Worm (Caenorhabditis elegans): Measurements from ENCODE around the gene nhr-202.

Gene nhr-202

DNA sequence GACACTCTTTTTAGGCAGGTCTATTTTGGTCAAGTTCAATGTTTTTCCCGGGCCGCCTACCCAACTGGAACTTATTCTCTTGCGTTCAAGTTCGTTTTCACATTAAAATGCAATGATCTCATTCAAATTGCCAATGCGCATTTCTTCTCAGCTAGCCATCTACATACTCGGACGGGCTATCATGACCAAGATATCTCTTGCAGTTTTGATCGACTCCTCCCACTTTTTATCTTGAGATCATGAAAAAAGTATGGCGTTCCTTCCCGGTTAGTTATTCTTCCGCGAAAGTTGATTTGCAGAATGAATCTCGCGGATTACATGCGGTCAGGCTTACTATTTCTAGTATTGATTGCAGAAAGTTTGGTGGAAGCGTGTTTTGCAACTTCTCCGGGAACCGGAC lies 28.5 kb upstream of the nhr-202 start, which contains the start of gene B0554.2:
TSS of gene B0554.2 (plus strand) at position 301 of the 400 bp plus-strand sequence.
- TF ChIP-seq ztf-11 (tag; optimal IDR thresholded peaks at IDR 0.05): no peak
- no peak for TF ChIP-seq zag-1 (tag; optimal IDR thresholded peaks at IDR 0.05)
- no peak for TF ChIP-seq lin-39 (tag; optimal IDR thresholded peaks at IDR 0.05)
- TF ChIP-seq unc-98 (GFP tag; IDR thresholded peaks at IDR 0.05): no peak

DNA sequence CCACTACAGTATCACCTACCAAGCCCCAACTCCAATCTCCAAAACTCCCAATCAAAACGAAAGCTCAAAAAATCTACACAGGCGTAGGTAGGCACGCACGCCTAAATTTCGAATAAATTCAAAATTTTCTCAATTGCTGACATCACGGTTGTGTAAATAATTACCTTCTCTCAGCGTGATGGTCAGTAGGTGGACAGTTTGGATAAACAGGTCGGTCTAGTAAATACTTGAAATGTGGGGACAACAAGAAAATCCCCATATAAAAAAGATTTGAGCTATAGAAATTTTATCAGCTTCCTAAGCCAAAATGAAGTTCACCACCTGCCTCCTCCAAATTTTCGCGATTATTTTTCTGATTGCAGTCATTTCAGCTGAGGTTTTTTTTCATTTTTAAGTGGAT lies 24.3 kb upstream of the nhr-202 start, which contains the start of gene B0554.1:
TSS of gene B0554.1 (plus strand) at position 301 of the 400 bp plus-strand sequence.
- TF ChIP-seq mab-9 (GFP tag; IDR thresholded peaks at IDR 0.05) (no peak), egl-27 (tag; optimal IDR thresholded peaks at IDR 0.05) (no peak), ets-5 (GFP tag; IDR thresholded peaks at IDR 0.05) (no peak), ces-1 (GFP tag; optimal IDR thresholded peaks at IDR 0.05) (no peak), ceh-82 (tag; optimal IDR thresholded peaks at IDR 0.05) (no peak), snpc-4 (tag; optimal IDR thresholded peaks at IDR 0.05) (no peak), swsn-7 (tag; optimal IDR thresholded peaks at IDR 0.05) (no peak), hlh-4 (tag; optimal IDR thresholded peaks at IDR 0.05) (no peak), nhr-20 (tag; optimal IDR thresholded peaks at IDR 0.05) (no peak), nhr-85 (tag) (no peak), isw-1 (GFP tag; IDR thresholded peaks at IDR 0.05) (no peak), lin-15B (tag; optimal IDR thresholded peaks at IDR 0.05) (no peak), lsy-2 (tag; optimal IDR thresholded peaks at IDR 0.05) (no peak), ceh-90 (tag; optimal IDR thresholded peaks at IDR 0.05) (no peak), zag-1 (tag; optimal IDR thresholded peaks at IDR 0.05) (no peak), unc-130 (tag; optimal IDR thresholded peaks at IDR 0.05) (no peak), pag-3 (tag; optimal IDR thresholded peaks at IDR 0.05; ENCODE audit: borderline replicate concordance, insufficient read depth) (no peak), lir-3 (tag; optimal IDR thresholded peaks at IDR 0.05; ENCODE audit: poor library complexity) (no peak)

DNA sequence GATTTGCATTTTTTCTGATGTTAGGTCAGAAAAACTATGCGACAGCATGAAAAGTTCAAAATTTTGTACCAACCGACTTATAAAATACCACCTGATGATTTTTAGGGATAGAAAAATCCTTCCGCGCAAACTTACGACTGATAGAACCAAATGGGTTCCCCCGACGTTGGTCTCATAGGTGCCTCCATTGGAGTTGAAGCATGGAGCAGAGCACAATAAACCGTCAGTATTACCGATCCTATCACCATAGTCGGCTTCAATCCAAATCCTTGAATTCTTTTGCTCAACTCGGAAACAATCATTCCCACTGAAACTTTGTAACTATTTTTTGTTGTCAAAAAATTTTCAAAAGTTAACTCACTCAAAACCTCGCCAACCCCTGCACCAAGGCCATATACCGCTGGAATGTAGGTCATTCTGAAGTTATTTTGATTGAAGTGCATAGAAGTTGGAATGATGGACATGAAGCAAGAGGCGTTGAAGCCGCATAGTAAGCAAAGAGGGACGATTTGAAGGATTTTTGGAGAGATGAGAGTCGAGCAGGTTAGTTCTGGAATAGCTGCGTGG lies 23.1 kb upstream of the nhr-202 start:
- TF ChIP-seq efl-1 (optimal IDR thresholded peaks at IDR 0.05): no peak
- TF ChIP-seq efl-1 (GFP tag; optimal IDR thresholded peaks at IDR 0.05 in 1 of 2): peak in 1 of 2 experiments; percentile 21
- TF ChIP-seq lin-39 (tag; optimal IDR thresholded peaks at IDR 0.05): no peak

DNA sequence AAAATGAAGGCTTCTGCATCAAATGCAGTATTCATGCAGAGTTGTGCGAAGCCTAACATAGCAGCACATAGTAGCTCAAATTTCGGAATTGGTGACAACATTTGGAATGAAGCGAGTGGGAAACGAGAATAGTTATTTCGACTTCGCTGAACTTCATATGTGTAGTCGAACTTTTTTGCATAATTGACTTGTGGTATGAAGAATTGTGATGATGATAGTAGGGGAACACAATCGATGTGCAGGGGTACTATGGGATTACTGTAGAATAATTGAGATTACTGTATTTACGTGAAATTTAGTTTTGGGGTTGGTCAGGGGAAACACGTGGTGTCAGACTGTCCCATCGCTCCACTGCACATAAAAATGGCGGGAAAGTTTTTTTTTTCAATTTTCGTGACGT lies 21.5 kb upstream of the nhr-202 start, which contains the start of gene B0554.7:
TSS of gene B0554.7 (minus strand) at position 101 of the 400 bp plus-strand sequence.
- TF ChIP-seq nhr-47 (tag; optimal IDR thresholded peaks at IDR 0.05) (no peak), ets-5 (GFP tag; IDR thresholded peaks at IDR 0.05) (no peak), lsy-2 (tag; optimal IDR thresholded peaks at IDR 0.05) (no peak)

DNA sequence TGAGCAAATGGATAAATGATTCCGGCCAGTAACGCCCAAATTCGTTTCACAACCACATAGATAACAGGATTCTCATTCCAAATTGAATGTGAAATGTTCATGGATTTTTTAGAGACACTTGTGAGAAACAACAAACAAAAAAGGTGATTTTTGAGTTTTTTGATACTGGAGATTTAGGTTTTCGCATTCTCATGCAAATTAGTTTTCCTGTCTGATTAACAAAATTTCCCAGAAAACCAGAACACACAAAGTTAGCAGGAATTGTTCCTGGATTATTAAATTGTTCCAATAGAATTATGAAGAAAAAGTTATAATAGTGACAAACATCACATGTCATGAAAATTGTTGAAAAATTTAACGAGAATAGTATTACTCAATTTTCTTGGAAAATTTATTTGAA lies 19.2 kb upstream of the nhr-202 start, which contains the start of gene srh-33:
TSS of gene srh-33 (minus strand) at position 101 of the 400 bp plus-strand sequence.
- TF ChIP-seq zag-1 (tag; optimal IDR thresholded peaks at IDR 0.05) (no peak), lin-15B (tag; optimal IDR thresholded peaks at IDR 0.05) (no peak), nhr-71 (tag; optimal IDR thresholded peaks at IDR 0.05) (no peak), zip-4 (GFP tag; optimal IDR thresholded peaks at IDR 0.05) (no peak), Y116A8C.19 (tag; optimal IDR thresholded peaks at IDR 0.05; ENCODE audit: borderline replicate concordance) (no peak), ztf-11 (tag; optimal IDR thresholded peaks at IDR 0.05) (no peak), C34B4.2 (tag; optimal IDR thresholded peaks at IDR 0.05) (no peak), vab-15 (tag; optimal IDR thresholded peaks at IDR 0.05) (no peak), nhr-47 (tag; optimal IDR thresholded peaks at IDR 0.05) (no peak), unc-98 (GFP tag; IDR thresholded peaks at IDR 0.05) (no peak), pag-3 (tag; optimal IDR thresholded peaks at IDR 0.05; ENCODE audit: borderline replicate concordance, insufficient read depth) (no peak)

DNA sequence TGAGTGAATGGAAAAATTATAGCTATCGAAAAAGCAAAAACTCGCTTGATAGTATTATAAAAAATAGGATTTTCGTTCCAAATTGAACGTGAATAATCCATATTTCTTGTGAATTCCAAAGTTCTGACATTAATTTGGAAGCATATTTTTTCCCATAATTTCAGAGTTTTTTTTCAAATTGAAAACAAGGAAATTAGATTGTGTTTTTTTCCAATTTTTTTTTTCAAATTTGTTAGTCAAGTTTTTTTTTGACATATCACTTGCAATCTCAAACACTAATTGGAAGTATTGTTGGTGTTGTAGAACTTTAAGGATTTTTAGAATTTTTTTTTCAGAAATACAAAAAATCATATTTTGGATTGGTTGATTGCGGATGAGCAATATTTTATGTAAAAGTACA lies 15.8 kb upstream of the nhr-202 start, which contains the start of gene srh-34:
TSS of gene srh-34 (minus strand) at position 101 of the 400 bp plus-strand sequence.
- no peak for TF ChIP-seq mdl-1 (tag; optimal IDR thresholded peaks at IDR 0.05)
- TF ChIP-seq vab-15 (tag; optimal IDR thresholded peaks at IDR 0.05): no peak
- TF ChIP-seq aha-1 (tag; optimal IDR thresholded peaks at IDR 0.05): no peak
- no peak for TF ChIP-seq fkh-10 (GFP tag; optimal IDR thresholded peaks at IDR 0.05)
- TF ChIP-seq dpl-1 (GFP tag; optimal IDR thresholded peaks at IDR 0.05): no peak
- TF ChIP-seq efl-3 (GFP tag; optimal IDR thresholded peaks at IDR 0.05): no peak
- TF ChIP-seq nhr-12 (tag; optimal IDR thresholded peaks at IDR 0.05): no peak
- no peak for TF ChIP-seq unc-130 (tag; optimal IDR thresholded peaks at IDR 0.05)
- TF ChIP-seq lin-39 (tag; optimal IDR thresholded peaks at IDR 0.05): no peak
- TF ChIP-seq nhr-47 (tag; optimal IDR thresholded peaks at IDR 0.05): no peak
